Worm (Caenorhabditis elegans): Measurements from ENCODE around the gene Y51H7BR.4.
"Not testable (repeated sequence)": the region's sequence is repeated elsewhere in the genome, so short reads cannot be mapped to it uniquely, and the experiment has no call there.

Gene Y51H7BR.4

DNA sequence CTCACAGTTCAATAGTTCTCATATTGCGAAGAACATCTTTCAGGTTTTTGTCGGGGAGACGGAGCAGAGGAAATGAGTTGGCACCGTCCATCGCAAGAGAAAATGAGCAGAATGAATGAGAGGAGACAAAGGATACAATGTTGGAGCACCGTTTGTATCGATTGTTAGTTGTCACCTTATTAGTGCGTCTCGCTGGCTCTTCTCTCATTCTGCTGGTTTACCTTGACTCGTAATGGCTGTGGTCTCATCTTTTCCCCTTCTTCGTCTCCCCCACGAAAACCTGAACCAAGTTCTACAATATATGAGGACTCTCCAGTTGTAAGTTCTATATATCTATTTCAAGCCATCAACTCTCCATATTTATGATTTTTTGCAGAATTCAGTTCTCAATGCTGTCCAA, 27.1 kb downstream of the Y51H7BR.4 start, which contains the start of the genes fbxb-54 and fbxb-50:
fbxb-54 (minus strand) TSS at position 101 of the 400 bp plus-strand sequence.
fbxb-50 (plus strand) TSS at position 227 of the 400 bp plus-strand sequence.
- not testable (repeated sequence) for TF ChIP-seq nhr-19 (GFP tag; conservative IDR thresholded peaks at IDR 0.05); sox-4 (tag; optimal IDR thresholded peaks at IDR 0.05); C16A3.4 (tag; optimal IDR thresholded peaks at IDR 0.05)

DNA sequence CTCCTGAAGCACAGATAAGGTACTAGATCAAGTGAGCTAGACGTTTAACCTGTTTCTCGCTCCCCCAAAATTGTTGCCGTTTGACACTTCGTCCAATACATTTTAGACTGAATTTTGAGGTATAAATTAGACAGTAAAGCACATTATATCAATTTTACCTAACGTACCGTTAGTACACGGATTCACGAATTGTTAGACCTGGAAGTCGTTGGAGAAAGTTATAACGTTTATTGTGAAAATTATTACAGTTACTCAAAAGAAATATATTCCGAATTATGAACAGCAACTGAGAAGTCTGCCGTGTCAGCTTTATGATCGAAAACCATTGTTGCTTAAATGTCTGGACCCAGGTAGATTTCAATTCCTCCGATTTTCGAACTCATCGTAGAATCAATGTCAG, 31.7 kb downstream of the Y51H7BR.4 start:
- no peak for TF ChIP-seq efl-1 (optimal IDR thresholded peaks at IDR 0.05)
- TF ChIP-seq efl-1 (GFP tag; optimal IDR thresholded peaks at IDR 0.05 in 1 of 2) = peak in 1 of 2 experiments; percentile 91
- no peak for TF ChIP-seq nhr-76 (tag; optimal IDR thresholded peaks at IDR 0.05)

DNA sequence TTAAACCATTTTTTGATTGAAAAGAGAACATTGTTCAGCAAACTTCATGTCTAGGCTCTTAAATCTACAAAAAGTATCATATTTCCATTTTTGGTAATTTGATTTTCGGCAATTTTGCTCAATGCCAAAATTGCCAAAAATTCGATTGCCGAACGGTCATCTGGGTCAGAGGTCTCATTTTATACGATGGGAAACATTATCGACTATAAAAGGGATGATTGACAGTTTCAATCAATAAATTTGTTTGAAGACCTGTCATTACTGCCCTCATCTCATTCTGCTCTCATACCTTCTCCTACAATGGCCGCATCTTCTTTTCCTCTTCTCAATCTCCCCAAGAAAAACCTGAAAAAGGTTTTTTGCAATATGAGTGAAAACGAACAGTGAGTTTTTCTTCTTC, 32.7 kb downstream of the Y51H7BR.4 start, which contains the start of gene K05F6.14:
K05F6.14 (plus strand) TSS at position 301 of the 400 bp plus-strand sequence.
- TF ChIP-seq pag-3 (tag; optimal IDR thresholded peaks at IDR 0.05; ENCODE audit: borderline replicate concordance, insufficient read depth) (no peak), mef-2 (tag; optimal IDR thresholded peaks at IDR 0.05) (no peak), ceh-82 (tag; optimal IDR thresholded peaks at IDR 0.05) (no peak), unc-30 (tag; optimal IDR thresholded peaks at IDR 0.05) (no peak), nhr-71 (tag; optimal IDR thresholded peaks at IDR 0.05) (no peak), egl-27 (tag; optimal IDR thresholded peaks at IDR 0.05) (no peak), lin-13 (GFP tag; optimal IDR thresholded peaks at IDR 0.05) (no peak), ztf-4 (tag; optimal IDR thresholded peaks at IDR 0.05) (no peak), F16B12.6 (tag; optimal IDR thresholded peaks at IDR 0.05) (no peak), unc-98 (GFP tag; IDR thresholded peaks at IDR 0.05) (no peak), ceh-63 (GFP tag; optimal IDR thresholded peaks at IDR 0.05) (no peak)

ce11 chrII:1567646-1568045, 38.5 kb downstream of the Y51H7BR.4 start, which contains the start of gene K05F6.8:
Gene K05F6.8, minus strand, starts transcription at chrII:1567746.
- no peak for TF ChIP-seq swsn-7 (tag; optimal IDR thresholded peaks at IDR 0.05)
- no peak for TF ChIP-seq ceh-90 (tag; optimal IDR thresholded peaks at IDR 0.05)
- no peak for TF ChIP-seq nhr-28 (tag; optimal IDR thresholded peaks at IDR 0.05)
- no peak for TF ChIP-seq nhr-20 (tag; optimal IDR thresholded peaks at IDR 0.05)
- TF ChIP-seq nhr-12 (tag; optimal IDR thresholded peaks at IDR 0.05) = no peak

DNA sequence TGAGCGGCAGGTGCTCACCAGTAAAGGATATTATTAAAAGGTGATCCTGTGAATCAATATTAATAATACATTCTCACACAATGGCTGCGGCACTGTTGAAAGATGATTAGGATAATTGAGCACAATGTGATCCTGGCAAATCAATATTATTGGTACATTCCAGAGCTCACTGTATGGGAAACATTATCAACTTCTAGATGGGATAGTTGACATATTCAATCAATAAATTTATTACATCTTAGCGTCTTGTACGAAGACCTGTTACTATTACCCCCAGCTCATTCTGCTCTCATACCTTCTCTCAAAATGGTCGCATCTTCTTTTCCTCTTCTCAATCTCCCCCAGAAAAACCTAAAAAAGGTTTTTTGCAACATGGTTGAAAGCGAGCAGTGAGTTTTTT, 39.1 kb downstream of the Y51H7BR.4 start, which contains the start of gene fbxb-49:
fbxb-49 (plus strand) TSS at position 301 of the 400 bp plus-strand sequence.
- TF ChIP-seq lin-13 (GFP tag; optimal IDR thresholded peaks at IDR 0.05) (no peak), egl-13 (tag; optimal IDR thresholded peaks at IDR 0.05) (no peak), egl-27 (tag; optimal IDR thresholded peaks at IDR 0.05) (no peak), hpl-2 (GFP tag; optimal IDR thresholded peaks at IDR 0.05) (no peak), mab-9 (GFP tag; IDR thresholded peaks at IDR 0.05) (no peak), jun-1 (tag; optimal IDR thresholded peaks at IDR 0.05) (no peak), aha-1 (tag; optimal IDR thresholded peaks at IDR 0.05) (no peak), dsc-1 (tag; optimal IDR thresholded peaks at IDR 0.05) (no peak), lin-15B (tag; optimal IDR thresholded peaks at IDR 0.05) (no peak)

DNA sequence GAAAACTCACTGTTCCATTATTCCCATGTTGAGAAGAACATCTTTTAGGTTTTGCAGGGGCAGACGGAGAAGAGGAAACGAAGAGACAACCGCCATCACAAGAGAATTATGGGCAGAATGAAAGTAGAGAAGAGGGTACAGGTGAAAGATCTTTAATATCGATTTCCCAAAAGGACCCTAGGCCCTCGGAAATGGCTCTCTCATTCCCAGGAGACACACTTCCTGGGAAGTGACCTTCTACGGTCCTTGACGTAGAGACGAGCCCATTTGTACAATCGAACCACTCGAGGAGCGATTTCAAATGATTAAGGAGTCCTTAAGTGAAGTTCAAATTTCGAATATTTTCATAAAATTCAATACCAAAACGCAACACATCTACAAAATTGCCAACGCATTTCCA, 41.9 kb downstream of the Y51H7BR.4 start, which contains the start of gene fbxb-46:
fbxb-46 (minus strand) TSS at position 101 of the 400 bp plus-strand sequence.
- TF ChIP-seq ceh-63 (GFP tag; optimal IDR thresholded peaks at IDR 0.05) = no peak
- no peak for TF ChIP-seq mdl-1 (tag; optimal IDR thresholded peaks at IDR 0.05)
- no peak for TF ChIP-seq ceh-82 (tag; optimal IDR thresholded peaks at IDR 0.05)
- no peak for TF ChIP-seq egl-27 (tag; optimal IDR thresholded peaks at IDR 0.05)
- no peak for TF ChIP-seq aha-1 (tag; optimal IDR thresholded peaks at IDR 0.05)
- TF ChIP-seq egl-13 (tag; optimal IDR thresholded peaks at IDR 0.05) = no peak

ce11 chrII:1576030-1576429, 46.9 kb downstream of the Y51H7BR.4 start, which contains the start of gene K05F6.10:
Gene K05F6.10, minus strand, starts transcription at chrII:1576130.
- no peak for TF ChIP-seq dsc-1 (tag; optimal IDR thresholded peaks at IDR 0.05)
- no peak for TF ChIP-seq ceh-8 (GFP tag; optimal IDR thresholded peaks at IDR 0.05)
- TF ChIP-seq fkh-8 (tag; optimal IDR thresholded peaks at IDR 0.05) = no peak
- no peak for TF ChIP-seq lin-35 (GFP tag; optimal IDR thresholded peaks at IDR 0.05)
- TF ChIP-seq hpl-2 (GFP tag; optimal IDR thresholded peaks at IDR 0.05) = no peak

All from whole organism, L1 larva.